Worm (Caenorhabditis elegans): ENCODE measurements around the gene dli-1.

ce11 chrIV:13071445-13071844 is 27.1 kb downstream of the dli-1 start, which contains the start of gene scl-8:
- no peak for TF ChIP-seq flt-1 (GFP tag; IDR thresholded peaks at IDR 0.05)
- TF ChIP-seq tra-4 (tag; optimal IDR thresholded peaks at IDR 0.05): no peak

Data from whole organism, early embryonic.